Fruit fly (Drosophila melanogaster): ENCODE results near the gene Pka-C3.

Pka-C3 gene

DNA sequence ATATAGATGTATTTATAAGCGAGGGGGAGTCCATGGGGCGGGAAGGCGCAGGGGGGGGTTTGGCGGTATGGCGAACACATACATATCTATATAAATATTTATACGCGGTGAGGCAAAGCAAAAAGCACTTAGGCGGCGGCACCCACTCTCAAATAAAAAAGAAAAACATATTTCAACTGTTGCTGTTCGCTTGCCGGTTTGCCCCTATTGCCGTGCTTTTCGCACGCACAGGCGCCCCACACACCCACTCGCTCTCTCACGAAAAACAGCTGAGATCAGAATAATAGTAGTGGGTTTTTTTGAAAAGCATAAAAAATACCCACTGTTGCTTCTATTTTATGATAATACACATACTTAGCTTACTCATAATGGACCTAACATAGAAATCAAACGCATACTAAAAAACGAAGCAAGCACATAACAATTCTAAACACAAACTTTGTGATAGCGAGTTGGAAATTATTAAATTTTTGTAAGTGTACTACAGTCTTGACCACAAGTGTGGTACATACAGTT lies 46.6 kb upstream of the Pka-C3 start (continued):
- TF ChIP-seq CG11762 (GFP tag; optimal IDR thresholded peaks at IDR 0.05; ENCODE audit: insufficient read depth) (no peak), CG6276 (GFP tag; optimal IDR thresholded peaks at IDR 0.05) (peak; percentile 88), acj6 (GFP tag; optimal IDR thresholded peaks at IDR 0.05) (peak; percentile 55), cyc (GFP tag; optimal IDR thresholded peaks at IDR 0.05) (peak; percentile 39)

DNA sequence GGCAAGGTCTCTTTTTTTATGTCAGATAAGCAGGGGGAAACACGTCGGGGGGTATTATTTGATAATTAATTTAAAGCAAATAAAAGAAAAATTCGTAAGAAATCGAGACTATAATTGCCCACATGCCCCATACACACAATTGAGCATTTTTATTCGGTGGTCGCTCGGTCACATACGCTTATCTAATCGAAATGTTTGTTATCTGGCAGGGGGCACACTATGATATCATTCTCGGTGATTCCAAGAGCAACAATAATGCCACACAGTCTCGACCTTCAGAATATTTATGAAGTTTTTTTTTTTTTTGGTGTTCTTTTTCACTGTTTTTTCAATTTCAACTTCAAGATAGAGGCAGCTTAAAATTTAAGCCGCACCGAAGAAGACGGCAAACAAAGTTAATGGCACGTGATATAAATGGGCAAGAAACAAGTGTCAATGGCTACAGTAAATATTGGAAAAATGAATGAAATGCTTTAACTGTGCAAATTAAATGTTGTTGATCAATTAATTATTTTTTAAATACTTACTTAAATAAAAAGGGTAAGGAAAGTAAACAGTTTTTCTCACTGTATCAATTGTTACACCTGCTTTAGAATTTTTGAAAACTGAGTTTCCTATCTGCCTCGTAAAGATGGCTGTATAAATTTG lies 44.9 kb upstream of the Pka-C3 start:
- TF ChIP-seq ss (GFP tag; optimal IDR thresholded peaks at IDR 0.05) (no peak), CG9139 (GFP tag; optimal IDR thresholded peaks at IDR 0.05) (no peak), vri (GFP tag; optimal IDR thresholded peaks at IDR 0.05) (peak; percentile 76), Eip78C (GFP tag) (peak; percentile 69), salr (GFP tag; optimal IDR thresholded peaks at IDR 0.05) (no peak), CG10669 (GFP tag; optimal IDR thresholded peaks at IDR 0.05) (no peak), spab (GFP tag; optimal IDR thresholded peaks at IDR 0.05) (no peak), Gug (GFP tag; IDR thresholded peaks at IDR 0.05) (no peak), CG3919 (GFP tag; optimal IDR thresholded peaks at IDR 0.05) (no peak), CG32006 (GFP tag; optimal IDR thresholded peaks at IDR 0.05) (no peak), CG16779 (tag; optimal IDR thresholded peaks at IDR 0.05) (no peak), CG6276 (GFP tag; optimal IDR thresholded peaks at IDR 0.05) (no peak), Sox102F (GFP tag; optimal IDR thresholded peaks at IDR 0.05) (no peak), Met (GFP tag; optimal IDR thresholded peaks at IDR 0.05) (peak; percentile 32), Blimp-1 (GFP tag; optimal IDR thresholded peaks at IDR 0.05) (no peak), acj6 (GFP tag; optimal IDR thresholded peaks at IDR 0.05) (no peak), Sox14 (GFP tag; optimal IDR thresholded peaks at IDR 0.05) (no peak), lz (GFP tag; optimal IDR thresholded peaks at IDR 0.05) (no peak), esn (GFP tag; optimal IDR thresholded peaks at IDR 0.05) (peak; percentile 38), CG11294 (GFP tag; IDR thresholded peaks at IDR 0.05) (no peak), CG8119 (GFP tag; IDR thresholded peaks at IDR 0.05) (no peak), net (GFP tag; optimal IDR thresholded peaks at IDR 0.05) (no peak), CG8319 (GFP tag; optimal IDR thresholded peaks at IDR 0.05) (no peak), fkh (GFP tag; optimal IDR thresholded peaks at IDR 0.05) (peak; percentile 79), CG8632 (GFP tag; optimal IDR thresholded peaks at IDR 0.05) (peak; percentile 37)

DNA sequence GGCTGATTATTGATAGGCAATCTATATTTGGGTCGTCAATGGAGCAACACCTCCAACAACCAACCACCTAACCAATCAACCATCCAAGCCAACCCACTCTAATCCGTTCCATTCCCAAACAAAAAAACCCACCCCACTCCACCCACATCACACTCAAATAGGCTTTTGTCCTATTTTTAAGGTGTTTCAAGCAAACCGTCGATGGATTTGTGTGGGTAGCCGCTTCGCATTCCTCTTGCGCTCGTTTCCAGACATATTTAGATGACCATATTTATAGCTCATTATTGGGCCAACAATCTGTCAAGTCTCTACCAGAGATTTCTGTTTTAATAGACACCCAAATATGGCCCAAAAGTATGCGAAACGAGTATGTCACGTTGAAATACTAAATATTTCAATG lies 43.6 kb upstream of the Pka-C3 start:
- TF ChIP-seq eg (GFP tag; IDR thresholded peaks at IDR 0.05) (no peak), CG6163 (GFP tag; IDR thresholded peaks at IDR 0.05) (no peak), fd85E (GFP tag; optimal IDR thresholded peaks at IDR 0.05) (no peak), CG31627 (GFP tag; optimal IDR thresholded peaks at IDR 0.05) (no peak), CG4318 (GFP tag; optimal IDR thresholded peaks at IDR 0.05) (no peak)

DNA sequence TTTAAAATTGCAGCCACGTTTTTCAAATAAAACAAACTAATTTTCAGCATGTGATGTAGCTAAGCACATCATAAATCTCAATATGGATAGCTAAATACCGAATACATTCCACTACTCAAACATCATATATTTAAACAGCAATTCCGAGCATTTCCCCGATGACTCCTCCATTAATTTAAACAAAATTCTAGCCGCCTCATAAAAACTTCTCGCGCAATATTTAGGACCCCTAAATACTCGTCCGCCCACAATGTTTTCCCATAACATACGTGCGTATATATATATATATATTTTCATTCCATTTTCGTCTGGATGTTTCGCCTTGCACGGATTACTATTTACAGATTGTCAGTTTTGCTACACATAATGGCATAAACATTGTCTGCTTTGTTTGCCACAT lies 41.4 kb upstream of the Pka-C3 start:
- TF ChIP-seq Sox15 (GFP tag; optimal IDR thresholded peaks at IDR 0.05) (no peak), CG8632 (GFP tag; optimal IDR thresholded peaks at IDR 0.05) (no peak), topi (GFP tag; optimal IDR thresholded peaks at IDR 0.05) (no peak), Hr38 (GFP tag; optimal IDR thresholded peaks at IDR 0.05) (no peak), CG1621 (tag; optimal IDR thresholded peaks at IDR 0.05) (no peak), net (GFP tag; optimal IDR thresholded peaks at IDR 0.05) (no peak), fd85E (GFP tag; optimal IDR thresholded peaks at IDR 0.05) (no peak), CG11762 (GFP tag; optimal IDR thresholded peaks at IDR 0.05; ENCODE audit: insufficient read depth) (no peak), spab (GFP tag; optimal IDR thresholded peaks at IDR 0.05) (no peak), Ets21C (GFP tag; optimal IDR thresholded peaks at IDR 0.05) (no peak), CG10669 (GFP tag; optimal IDR thresholded peaks at IDR 0.05) (no peak), CG8119 (GFP tag; IDR thresholded peaks at IDR 0.05) (no peak), CG3919 (GFP tag; optimal IDR thresholded peaks at IDR 0.05) (no peak), Gug (GFP tag; IDR thresholded peaks at IDR 0.05) (no peak), salr (GFP tag; optimal IDR thresholded peaks at IDR 0.05) (no peak), Hr39 (GFP tag; optimal IDR thresholded peaks at IDR 0.05) (no peak), Ets96B (tag; optimal IDR thresholded peaks at IDR 0.05) (no peak), acj6 (GFP tag; optimal IDR thresholded peaks at IDR 0.05) (no peak), CG11902 (GFP tag; optimal IDR thresholded peaks at IDR 0.05) (no peak), Met (GFP tag; optimal IDR thresholded peaks at IDR 0.05) (no peak)

Measured in whole organism, prepupa.